Fruit fly (Drosophila melanogaster): ENCODE data around the gene otu.

The otu gene

dm6 chrX:8436656-8437284 lies 52.6 kb downstream of the otu start, which contains the start of gene CG1440 (continued):
- no peak for TF ChIP-seq Fer3 (tag; optimal IDR thresholded peaks at IDR 0.05)
- TF ChIP-seq sc (optimal IDR thresholded peaks at IDR 0.05), result no peak
- TF ChIP-seq sc (GFP tag; optimal IDR thresholded peaks at IDR 0.05), result no peak
- no peak for TF ChIP-seq CG10321 (GFP tag; IDR thresholded peaks at IDR 0.05)
- no peak for TF ChIP-seq CG3163 (GFP tag; optimal IDR thresholded peaks at IDR 0.05)
- peak; percentile 33 for TF ChIP-seq YL-1 (GFP tag; optimal IDR thresholded peaks at IDR 0.05)
- TF ChIP-seq CG4282 (GFP tag; optimal IDR thresholded peaks at IDR 0.05), result no peak
- TF ChIP-seq hbn (GFP tag; IDR thresholded peaks at IDR 0.05; ENCODE audit: partially characterized antibody), result no peak
- TF ChIP-seq hb (GFP tag; IDR thresholded peaks at IDR 0.05; ENCODE audit: partially characterized antibody), result no peak
- peak; percentile 42 for TF ChIP-seq MESR4 (GFP tag; optimal IDR thresholded peaks at IDR 0.05)
- no peak for TF ChIP-seq hkb (optimal IDR thresholded peaks at IDR 0.05)
- TF ChIP-seq hkb (GFP tag; IDR thresholded peaks at IDR 0.05), result peak; percentile 47; the same call in 1 of the 2 replicates
- no peak for TF ChIP-seq Adf1 (GFP tag; IDR thresholded peaks at IDR 0.05)
- TF ChIP-seq jing (GFP tag; optimal IDR thresholded peaks at IDR 0.05), result no peak
- no peak for TF ChIP-seq Dref (GFP tag; IDR thresholded peaks at IDR 0.05)
- no peak for TF ChIP-seq Ptx1 (GFP tag; IDR thresholded peaks at IDR 0.05)
- no peak for TF ChIP-seq BtbVII (GFP tag; optimal IDR thresholded peaks at IDR 0.05)
- no peak for TF ChIP-seq Dbx (GFP tag; IDR thresholded peaks at IDR 0.05)
- no peak for TF ChIP-seq CG4707 (GFP tag; optimal IDR thresholded peaks at IDR 0.05)
- no peak for TF ChIP-seq slou (GFP tag; optimal IDR thresholded peaks at IDR 0.05)
- no peak for TF ChIP-seq luna (GFP tag; optimal IDR thresholded peaks at IDR 0.05)
- no peak for TF ChIP-seq al (GFP tag; IDR thresholded peaks at IDR 0.05)
- no peak for TF ChIP-seq CG18764 (GFP tag; optimal IDR thresholded peaks at IDR 0.05)
- no peak for TF ChIP-seq Dad (GFP tag; optimal IDR thresholded peaks at IDR 0.05)
- peak; percentile 39; the same call in 1 of the 2 replicates for TF ChIP-seq unc-4 (GFP tag; IDR thresholded peaks at IDR 0.05; ENCODE audit: partially characterized antibody)
- no peak for TF ChIP-seq Bgb (GFP tag; IDR thresholded peaks at IDR 0.05; ENCODE audit: partially characterized antibody)
- TF ChIP-seq ara (GFP tag; IDR thresholded peaks at IDR 0.05), result no peak
- TF ChIP-seq CG13775 (GFP tag; optimal IDR thresholded peaks at IDR 0.05), result peak; percentile 16
- TF ChIP-seq phol (tag; optimal IDR thresholded peaks at IDR 0.05), result peak; percentile 59
- no peak for TF ChIP-seq ssp (GFP tag; IDR thresholded peaks at IDR 0.05)
- TF ChIP-seq Hr51 (GFP tag; optimal IDR thresholded peaks at IDR 0.05), result no peak
- no peak for TF ChIP-seq CG3726 (GFP tag; IDR thresholded peaks at IDR 0.05)
- TF ChIP-seq bsh (GFP tag; optimal IDR thresholded peaks at IDR 0.05), result peak in 1 of 2 experiments; percentile 46
- no peak for TF ChIP-seq dan (GFP tag; IDR thresholded peaks at IDR 0.05)
- TF ChIP-seq tgo (GFP tag; IDR thresholded peaks at IDR 0.05), result no peak
- TF ChIP-seq CG13894 (tag; optimal IDR thresholded peaks at IDR 0.05), result no peak
- TF ChIP-seq jigr1 (GFP tag; IDR thresholded peaks at IDR 0.05), result no peak
- TF ChIP-seq zfh1 (GFP tag; IDR thresholded peaks at IDR 0.05), result no peak
- no peak for TF ChIP-seq z (GFP tag; IDR thresholded peaks at IDR 0.05)
- no peak for TF ChIP-seq hth (optimal IDR thresholded peaks at IDR 0.05)
- no peak for TF ChIP-seq CG31441 (GFP tag; IDR thresholded peaks at IDR 0.05)
- no peak for TF ChIP-seq CG31224 (GFP tag; IDR thresholded peaks at IDR 0.05)
- no peak for TF ChIP-seq Sox100B (GFP tag; optimal IDR thresholded peaks at IDR 0.05)
- no peak for TF ChIP-seq Elba2 (GFP tag; optimal IDR thresholded peaks at IDR 0.05)
- TF ChIP-seq CG7839 (tag; optimal IDR thresholded peaks at IDR 0.05), result no peak
- no peak for TF ChIP-seq CG16815 (GFP tag; optimal IDR thresholded peaks at IDR 0.05)
- TF ChIP-seq wdn (GFP tag; IDR thresholded peaks at IDR 0.05), result no peak
- TF ChIP-seq CG12071 (GFP tag; optimal IDR thresholded peaks at IDR 0.05), result no peak
- TF ChIP-seq otp (GFP tag; IDR thresholded peaks at IDR 0.05), result no peak
- no peak for TF ChIP-seq bcd (GFP tag; optimal IDR thresholded peaks at IDR 0.05)
- TF ChIP-seq D (optimal IDR thresholded peaks at IDR 0.05), result no peak
- TF ChIP-seq D (GFP tag; optimal IDR thresholded peaks at IDR 0.05), result no peak
